Comparison of ENCODE assay signal across 1 fruit fly cellular context in the genomic region with DNA sequence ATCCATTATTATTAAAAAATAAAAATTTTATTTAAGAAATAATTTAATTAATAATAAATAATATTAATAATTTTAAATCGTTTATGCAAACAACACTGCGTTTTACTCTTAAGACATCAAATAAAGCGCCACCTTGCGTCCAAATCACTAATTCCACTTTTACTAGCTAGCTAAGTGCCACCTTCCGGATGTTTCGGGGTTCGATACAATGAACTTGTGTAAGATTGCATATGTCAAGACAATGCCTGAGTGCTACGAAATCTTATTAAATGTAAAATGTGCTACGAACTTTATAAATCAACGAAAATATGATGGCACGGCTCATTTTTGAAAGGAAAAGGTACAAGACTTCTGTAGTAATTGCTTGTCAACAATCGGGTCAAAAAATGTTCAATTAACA.
A peak's percentile ranks its signal among the peaks of the same experiment; 100 is the strongest.
TF ChIP-seq lines count a peak whose summit lies in the region.

No protein-coding gene starts in this region.

TF ChIP-seq in whole organism, embryonic, 481 proteins besides CTCF, POLR2A, EP300 and RAD21 (continued from another document and continues in another):
- TF ChIP-seq CG10979 (tag; optimal IDR thresholded peaks at IDR 0.05; lab: Kevin White, UChicago): peak; percentile 65
- TF ChIP-seq p53 (GFP tag; optimal IDR thresholded peaks at IDR 0.05; lab: Kevin White, UChicago): peak; percentile 67
- TF ChIP-seq CG12071 (GFP tag; optimal IDR thresholded peaks at IDR 0.05; lab: Kevin White, UChicago): no peak
- TF ChIP-seq CG13287 (GFP tag; IDR thresholded peaks at IDR 0.05; lab: Robert Waterston, UW; ENCODE audit: partially characterized antibody): peak; percentile 34; the same call in 1 of the 2 replicates
- TF ChIP-seq CG2202 (tag; optimal IDR thresholded peaks at IDR 0.05; lab: Kevin White, UChicago): peak; percentile 6
- TF ChIP-seq CG16863 (GFP tag; optimal IDR thresholded peaks at IDR 0.05; lab: Kevin White, UChicago): peak; percentile 32
- peak; percentile 37 for TF ChIP-seq CG7987 (GFP tag; optimal IDR thresholded peaks at IDR 0.05; lab: Kevin White, UChicago)
- TF ChIP-seq CG30020 (tag; optimal IDR thresholded peaks at IDR 0.05; lab: Kevin White, UChicago): peak; percentile 15
- peak; percentile 28 for TF ChIP-seq mirr (GFP tag; optimal IDR thresholded peaks at IDR 0.05; lab: Kevin White, UChicago)
- TF ChIP-seq CG6175 (GFP tag; IDR thresholded peaks at IDR 0.05; lab: Robert Waterston, UW): 0 out of 3 replicates have a peak, but pooled peaks have one; percentile 38
- peak; percentile 68 for TF ChIP-seq NfI (GFP tag; optimal IDR thresholded peaks at IDR 0.05; lab: Kevin White, UChicago)
- peak; percentile 67 for TF ChIP-seq az2 (GFP tag; optimal IDR thresholded peaks at IDR 0.05; lab: Kevin White, UChicago)
- no peak; the same call in 2 of the 3 replicates for TF ChIP-seq CG11093 (GFP tag; IDR thresholded peaks at IDR 0.05; lab: Robert Waterston, UW)
- peak; percentile 70 for TF ChIP-seq CG3847 (GFP tag; IDR thresholded peaks at IDR 0.05; lab: Robert Waterston, UW)
- peak; percentile 91 for TF ChIP-seq CG33213 (GFP tag; optimal IDR thresholded peaks at IDR 0.05; lab: Kevin White, UChicago)
- TF ChIP-seq CG18476 (GFP tag; optimal IDR thresholded peaks at IDR 0.05; lab: Kevin White, UChicago): peak; percentile 36
- peak; percentile 99 for TF ChIP-seq Ets65A (GFP tag; lab: Kevin White, UChicago)
- peak; percentile 67 for TF ChIP-seq CG8924 (tag; optimal IDR thresholded peaks at IDR 0.05; lab: Kevin White, UChicago)
- peak; percentile 29 for TF ChIP-seq ATbp (GFP tag; optimal IDR thresholded peaks at IDR 0.05; lab: Kevin White, UChicago)
- TF ChIP-seq Nf-YC (tag; optimal IDR thresholded peaks at IDR 0.05; lab: Kevin White, UChicago): peak; percentile 51
- TF ChIP-seq ERR (GFP tag; optimal IDR thresholded peaks at IDR 0.05; lab: Kevin White, UChicago): peak; percentile 33
- peak; percentile 52 for TF ChIP-seq twi (tag; optimal IDR thresholded peaks at IDR 0.05; lab: Kevin White, UChicago)
- no peak for TF ChIP-seq gt (GFP tag; IDR thresholded peaks at IDR 0.05; lab: Robert Waterston, UW)
- TF ChIP-seq tgo (GFP tag; IDR thresholded peaks at IDR 0.05; lab: Robert Waterston, UW): peak; percentile 42; the same call in 1 of the 3 replicates
- TF ChIP-seq CG11695 (GFP tag; IDR thresholded peaks at IDR 0.05; lab: Robert Waterston, UW): no peak
- TF ChIP-seq fd3F (GFP tag; optimal IDR thresholded peaks at IDR 0.05; lab: Kevin White, UChicago): peak; percentile 47
- TF ChIP-seq CG7271 (tag; optimal IDR thresholded peaks at IDR 0.05; lab: Kevin White, UChicago): peak; percentile 32
- TF ChIP-seq Dref (GFP tag; IDR thresholded peaks at IDR 0.05; lab: Robert Waterston, UW): peak; percentile 32; the same call in 1 of the 2 replicates
- TF ChIP-seq ftz-f1 (GFP tag; optimal IDR thresholded peaks at IDR 0.05; lab: Kevin White, UChicago): peak; percentile 28
- TF ChIP-seq CG11560 (tag; IDR thresholded peaks at IDR 0.05; lab: Robert Waterston, UW): peak; percentile 51; the same call in 1 of the 3 replicates
- no peak for TF ChIP-seq CG6683 (GFP tag; optimal IDR thresholded peaks at IDR 0.05; lab: Kevin White, UChicago)
- TF ChIP-seq CG33557 (GFP tag; optimal IDR thresholded peaks at IDR 0.05; lab: Kevin White, UChicago): no peak
- TF ChIP-seq hb (GFP tag; IDR thresholded peaks at IDR 0.05; lab: Robert Waterston, UW; ENCODE audit: partially characterized antibody): no peak
- no peak for TF ChIP-seq CG4328 (GFP tag; optimal IDR thresholded peaks at IDR 0.05; lab: Kevin White, UChicago)
- TF ChIP-seq Taf1 (GFP tag; IDR thresholded peaks at IDR 0.05; lab: Robert Waterston, UW): no peak
- TF ChIP-seq Ets97D (GFP tag; optimal IDR thresholded peaks at IDR 0.05; lab: Kevin White, UChicago): peak; percentile 90
- no peak for TF ChIP-seq CG15011 (GFP tag; optimal IDR thresholded peaks at IDR 0.05; lab: Kevin White, UChicago)
- peak; percentile 50 for TF ChIP-seq CG4282 (GFP tag; optimal IDR thresholded peaks at IDR 0.05; lab: Kevin White, UChicago)
- peak; percentile 69 for TF ChIP-seq dm (GFP tag; optimal IDR thresholded peaks at IDR 0.05; lab: Kevin White, UChicago)
- no peak for TF ChIP-seq Tbp (GFP tag; optimal IDR thresholded peaks at IDR 0.05; lab: Kevin White, UChicago)
- TF ChIP-seq hkb (optimal IDR thresholded peaks at IDR 0.05; lab: Kevin White, UChicago): no peak
- no peak for TF ChIP-seq hkb (GFP tag; IDR thresholded peaks at IDR 0.05; lab: Robert Waterston, UW)
- peak; percentile 50 for TF ChIP-seq Dip3 (GFP tag; optimal IDR thresholded peaks at IDR 0.05; lab: Kevin White, UChicago)
- TF ChIP-seq CG12299 (tag; optimal IDR thresholded peaks at IDR 0.05; lab: Kevin White, UChicago): no peak
- peak; percentile 52; the same call in 2 of the 3 replicates for TF ChIP-seq dysf (GFP tag; IDR thresholded peaks at IDR 0.05; lab: Robert Waterston, UW)
- peak; percentile 50 for TF ChIP-seq CG30431 (GFP tag; optimal IDR thresholded peaks at IDR 0.05; lab: Kevin White, UChicago)
- TF ChIP-seq CG6654 (GFP tag; optimal IDR thresholded peaks at IDR 0.05; lab: Kevin White, UChicago): peak; percentile 32
- TF ChIP-seq CG1832 (GFP tag; optimal IDR thresholded peaks at IDR 0.05; lab: Kevin White, UChicago): no peak
- TF ChIP-seq CG4617 (GFP tag; optimal IDR thresholded peaks at IDR 0.05; lab: Kevin White, UChicago; ENCODE audit: borderline replicate concordance): peak; percentile 50
- TF ChIP-seq pb (GFP tag; optimal IDR thresholded peaks at IDR 0.05; lab: Kevin White, UChicago): peak; percentile 51
- TF ChIP-seq C15 (GFP tag; IDR thresholded peaks at IDR 0.05; lab: Robert Waterston, UW): no peak
- no peak for TF ChIP-seq croc (GFP tag; conservative IDR thresholded peaks at IDR 0.05; lab: Robert Waterston, UW)
- TF ChIP-seq tx (GFP tag; optimal IDR thresholded peaks at IDR 0.05; lab: Kevin White, UChicago): peak; percentile 47
- peak; percentile 42 for TF ChIP-seq ash1 (GFP tag; optimal IDR thresholded peaks at IDR 0.05; lab: Kevin White, UChicago)
- no peak for TF ChIP-seq Poxn (GFP tag; IDR thresholded peaks at IDR 0.05; lab: Robert Waterston, UW)
- TF ChIP-seq btn (GFP tag; optimal IDR thresholded peaks at IDR 0.05; lab: Kevin White, UChicago): peak; percentile 17
- TF ChIP-seq CG2199 (GFP tag; IDR thresholded peaks at IDR 0.05; lab: Robert Waterston, UW): peak; percentile 100
- TF ChIP-seq E2f1 (GFP tag; IDR thresholded peaks at IDR 0.05; lab: Robert Waterston, UW): 0 out of 2 replicates have a peak, but pooled peaks have one; percentile 11
- TF ChIP-seq Eip74EF (GFP tag; optimal IDR thresholded peaks at IDR 0.05; lab: Kevin White, UChicago): no peak
- TF ChIP-seq CG17385 (GFP tag; optimal IDR thresholded peaks at IDR 0.05; lab: Kevin White, UChicago): no peak
- no peak for TF ChIP-seq CG15073 (GFP tag; optimal IDR thresholded peaks at IDR 0.05; lab: Kevin White, UChicago)
- peak; percentile 2 for TF ChIP-seq NK7.1 (GFP tag; optimal IDR thresholded peaks at IDR 0.05; lab: Kevin White, UChicago)
- TF ChIP-seq CG17829 (tag; optimal IDR thresholded peaks at IDR 0.05; lab: Kevin White, UChicago): peak; percentile 81
- TF ChIP-seq CG6689 (GFP tag; IDR thresholded peaks at IDR 0.05; lab: Robert Waterston, UW): no peak; the same call in 1 of the 2 replicates
- TF ChIP-seq caup (GFP tag; optimal IDR thresholded peaks at IDR 0.05; lab: Kevin White, UChicago; ENCODE audit: severe bottlenecking): peak; percentile 61
- peak; percentile 61 for TF ChIP-seq maf-S (GFP tag; optimal IDR thresholded peaks at IDR 0.05; lab: Kevin White, UChicago)
- TF ChIP-seq Sox102F (GFP tag; optimal IDR thresholded peaks at IDR 0.05; lab: Kevin White, UChicago): peak; percentile 72
- TF ChIP-seq TFAM (GFP tag; optimal IDR thresholded peaks at IDR 0.05; lab: Kevin White, UChicago): no peak
- TF ChIP-seq BEAF-32 (GFP tag; optimal IDR thresholded peaks at IDR 0.05; lab: Kevin White, UChicago): peak; percentile 19
- peak; percentile 77 for TF ChIP-seq trem (tag; optimal IDR thresholded peaks at IDR 0.05; lab: Kevin White, UChicago)
- no peak for TF ChIP-seq org-1 (GFP tag; optimal IDR thresholded peaks at IDR 0.05; lab: Kevin White, UChicago)
- no peak for TF ChIP-seq cwo (GFP tag; optimal IDR thresholded peaks at IDR 0.05; lab: Kevin White, UChicago)
- TF ChIP-seq Dfd (GFP tag; optimal IDR thresholded peaks at IDR 0.05; lab: Kevin White, UChicago): no peak
- TF ChIP-seq CG1792 (GFP tag; optimal IDR thresholded peaks at IDR 0.05; lab: Kevin White, UChicago): peak; percentile 19
- peak; percentile 66; the same call in 1 of the 2 replicates for TF ChIP-seq Ptx1 (GFP tag; IDR thresholded peaks at IDR 0.05; lab: Robert Waterston, UW)
- TF ChIP-seq fd64A (GFP tag; optimal IDR thresholded peaks at IDR 0.05; lab: Kevin White, UChicago): no peak
- no peak for TF ChIP-seq CG2116 (GFP tag; optimal IDR thresholded peaks at IDR 0.05; lab: Kevin White, UChicago)
- peak; percentile 65 for TF ChIP-seq CG16815 (GFP tag; optimal IDR thresholded peaks at IDR 0.05; lab: Kevin White, UChicago)
- TF ChIP-seq lmd (GFP tag; IDR thresholded peaks at IDR 0.05; lab: Robert Waterston, UW): peak; percentile 56; the same call in 1 of the 2 replicates
- TF ChIP-seq GATAe (GFP tag; conservative IDR thresholded peaks at IDR 0.05; lab: Robert Waterston, UW): no peak
- TF ChIP-seq CG3065 (GFP tag; optimal IDR thresholded peaks at IDR 0.05; lab: Kevin White, UChicago): peak; percentile 64
- peak; percentile 64 for TF ChIP-seq CG13123 (GFP tag; optimal IDR thresholded peaks at IDR 0.05; lab: Kevin White, UChicago)
- peak; percentile 68 for TF ChIP-seq gem (tag; optimal IDR thresholded peaks at IDR 0.05; lab: Kevin White, UChicago)
- no peak for TF ChIP-seq disco-r (GFP tag; optimal IDR thresholded peaks at IDR 0.05; lab: Kevin White, UChicago)
- TF ChIP-seq da (GFP tag; optimal IDR thresholded peaks at IDR 0.05; lab: Kevin White, UChicago): peak; percentile 36
- peak; percentile 58; the same call in 1 of the 3 replicates for TF ChIP-seq H15 (GFP tag; IDR thresholded peaks at IDR 0.05; lab: Robert Waterston, UW)
- no peak for TF ChIP-seq Optix (GFP tag; IDR thresholded peaks at IDR 0.05; lab: Robert Waterston, UW)
- TF ChIP-seq Lhr (GFP tag; optimal IDR thresholded peaks at IDR 0.05; lab: Kevin White, UChicago): peak; percentile 95
- TF ChIP-seq CG12942 (GFP tag; optimal IDR thresholded peaks at IDR 0.05; lab: Kevin White, UChicago): peak; percentile 64
- peak; percentile 60 for TF ChIP-seq Bgb (GFP tag; IDR thresholded peaks at IDR 0.05; lab: Robert Waterston, UW; ENCODE audit: partially characterized antibody)
- TF ChIP-seq wek (GFP tag; optimal IDR thresholded peaks at IDR 0.05; lab: Kevin White, UChicago): no peak
- TF ChIP-seq sug (tag; optimal IDR thresholded peaks at IDR 0.05; lab: Kevin White, UChicago): peak; percentile 70
- no peak for TF ChIP-seq aop (GFP tag; IDR thresholded peaks at IDR 0.05; lab: Robert Waterston, UW)
- 0 out of 3 replicates have a peak, but pooled peaks have one; percentile 11 for TF ChIP-seq CG14050 (GFP tag; IDR thresholded peaks at IDR 0.05; lab: Robert Waterston, UW)
- no peak for TF ChIP-seq CG5953 (GFP tag; IDR thresholded peaks at IDR 0.05; lab: Robert Waterston, UW)
- TF ChIP-seq kay (GFP tag; optimal IDR thresholded peaks at IDR 0.05; lab: Kevin White, UChicago): peak; percentile 21
- no peak for TF ChIP-seq peb (GFP tag; IDR thresholded peaks at IDR 0.05; lab: Robert Waterston, UW)
- TF ChIP-seq CoRest (tag; optimal IDR thresholded peaks at IDR 0.05; lab: Kevin White, UChicago): peak; percentile 79
- peak; percentile 38; the same call in 1 of the 2 replicates for TF ChIP-seq Xrp1 (GFP tag; IDR thresholded peaks at IDR 0.05; lab: Robert Waterston, UW)
- no peak for TF ChIP-seq Usf (GFP tag; optimal IDR thresholded peaks at IDR 0.05; lab: Kevin White, UChicago)
- TF ChIP-seq tna (GFP tag; IDR thresholded peaks at IDR 0.05; lab: Robert Waterston, UW; ENCODE audit: partially characterized antibody): no peak
- no peak for TF ChIP-seq Doc3 (GFP tag; IDR thresholded peaks at IDR 0.05; lab: Robert Waterston, UW; ENCODE audit: partially characterized antibody)
- 0 out of 2 replicates have a peak, but pooled peaks have one; percentile 17 for TF ChIP-seq CG8765 (GFP tag; IDR thresholded peaks at IDR 0.05; lab: Robert Waterston, UW)
- no peak for TF ChIP-seq CG12219 (GFP tag; optimal IDR thresholded peaks at IDR 0.05; lab: Kevin White, UChicago)
- peak; percentile 76 for TF ChIP-seq abd-A (tag; optimal IDR thresholded peaks at IDR 0.05; lab: Kevin White, UChicago)
- TF ChIP-seq HLH3B (GFP tag; IDR thresholded peaks at IDR 0.05; lab: Robert Waterston, UW): peak; percentile 27; the same call in 1 of the 2 replicates
- TF ChIP-seq eyg (GFP tag; optimal IDR thresholded peaks at IDR 0.05; lab: Kevin White, UChicago): peak; percentile 25
- TF ChIP-seq CG8089 (GFP tag; optimal IDR thresholded peaks at IDR 0.05; lab: Kevin White, UChicago): peak; percentile 61
- TF ChIP-seq Antp (GFP tag; optimal IDR thresholded peaks at IDR 0.05; lab: Kevin White, UChicago): peak; percentile 76
- TF ChIP-seq Dip2 (GFP tag; IDR thresholded peaks at IDR 0.05; lab: Robert Waterston, UW): peak; percentile 58
- TF ChIP-seq Scr (GFP tag; IDR thresholded peaks at IDR 0.05; lab: Robert Waterston, UW; ENCODE audit: partially characterized antibody): 0 out of 2 replicates have a peak, but pooled peaks have one; percentile 11
- no peak for TF ChIP-seq Hr78 (GFP tag; optimal IDR thresholded peaks at IDR 0.05; lab: Kevin White, UChicago)
- no peak for TF ChIP-seq ac (GFP tag; optimal IDR thresholded peaks at IDR 0.05; lab: Kevin White, UChicago)
- no peak for TF ChIP-seq zen2 (GFP tag; IDR thresholded peaks at IDR 0.05; lab: Robert Waterston, UW; ENCODE audit: partially characterized antibody)
- TF ChIP-seq CG3163 (GFP tag; optimal IDR thresholded peaks at IDR 0.05; lab: Kevin White, UChicago): peak; percentile 78
- TF ChIP-seq CG4360 (GFP tag; IDR thresholded peaks at IDR 0.05; lab: Robert Waterston, UW): no peak
- peak; percentile 53 for TF ChIP-seq CG4820 (GFP tag; optimal IDR thresholded peaks at IDR 0.05; lab: Kevin White, UChicago)
- TF ChIP-seq sr (GFP tag; IDR thresholded peaks at IDR 0.05; lab: Robert Waterston, UW): no peak
- TF ChIP-seq CG32767 (GFP tag; IDR thresholded peaks at IDR 0.05; lab: Robert Waterston, UW): no peak
- no peak for TF ChIP-seq h (optimal IDR thresholded peaks at IDR 0.05; lab: Kevin White, UChicago)
- peak; percentile 63 for TF ChIP-seq CG12744 (GFP tag; optimal IDR thresholded peaks at IDR 0.05; lab: Kevin White, UChicago)
- no peak for TF ChIP-seq CG8281 (tag; optimal IDR thresholded peaks at IDR 0.05; lab: Kevin White, UChicago)
- TF ChIP-seq CG18599 (GFP tag; optimal IDR thresholded peaks at IDR 0.05; lab: Kevin White, UChicago): peak; percentile 37
- peak; percentile 46 for TF ChIP-seq fd102C (GFP tag; optimal IDR thresholded peaks at IDR 0.05; lab: Kevin White, UChicago)
- no peak for TF ChIP-seq Mrtf (GFP tag; IDR thresholded peaks at IDR 0.05; lab: Robert Waterston, UW)
